Fruit fly (Drosophila melanogaster): ENCODE data around the gene CG14971.

dm6 chr3L:3492116-3492747 lies 21.1 kb upstream of the CG14971 start:
- TF ChIP-seq CrebA (GFP tag; optimal IDR thresholded peaks at IDR 0.05; ENCODE audit: borderline replicate concordance) (no peak), tai (GFP tag; optimal IDR thresholded peaks at IDR 0.05) (no peak), psq (GFP tag; optimal IDR thresholded peaks at IDR 0.05) (no peak), jim (GFP tag; optimal IDR thresholded peaks at IDR 0.05) (no peak), CG32264 (GFP tag; optimal IDR thresholded peaks at IDR 0.05) (no peak), ey (GFP tag; optimal IDR thresholded peaks at IDR 0.05) (no peak), Sp1 (GFP tag; optimal IDR thresholded peaks at IDR 0.05) (no peak), Mio (GFP tag; optimal IDR thresholded peaks at IDR 0.05) (no peak), lola (GFP tag; optimal IDR thresholded peaks at IDR 0.05) (no peak), Myc (optimal IDR thresholded peaks at IDR 0.05) (no peak)

Data from whole organism, wandering third instar larva.